Fruit fly (Drosophila melanogaster) whole organism, embryonic: ENCODE results near the gene CG31087.
A peak's percentile ranks its signal among the peaks of the same experiment; 100 is the strongest.

Source experiments
- Adf1 ChIP-seq: fragments of 200-800 bp; sonication (Bioruptor generic); IDR thresholded peaks from 2 replicates; pipeline ENCODE4 v1.3.6; 2022; ENCODE audit warnings: missing biosample characterization, missing genetic modification characterization
- Aef1 ChIP-seq: fragments of 200-800 bp; sonication (Bioruptor generic); IDR thresholded peaks from 3 replicates; pipeline ENCODE4 v1.3.6; 2022; ENCODE audit warnings: missing biosample characterization, missing genetic modification characterization
- Antp ChIP-seq: fragments of 200-800 bp; sonication (Bioruptor generic); optimal IDR thresholded peaks from 3 replicates; lab custom pipeline; 2016; ENCODE audit warnings: missing biosample characterization, missing genetic modification characterization
- CG10565 ChIP-seq: fragments of 200-800 bp; sonication (Bioruptor generic); optimal IDR thresholded peaks from 3 replicates; lab custom pipeline; 2016; ENCODE audit warnings: missing biosample characterization, mild to moderate bottlenecking, missing genetic modification characterization
- CG14014 ChIP-seq: fragments of 200-800 bp; sonication (Bioruptor generic); IDR thresholded peaks from 2 replicates; pipeline ENCODE4 v1.3.6; 2022; ENCODE audit warnings: missing biosample characterization, missing genetic modification characterization
- CG16779 ChIP-seq: fragments of 200-800 bp; sonication (Bioruptor generic); IDR thresholded peaks from 2 replicates; pipeline ENCODE4 v1.3.6; 2022; ENCODE audit warnings: missing biosample characterization, missing genetic modification characterization
- CG17912 ChIP-seq: fragments of 200-800 bp; sonication (Bioruptor generic); optimal IDR thresholded peaks from 2 replicates; lab custom pipeline; 2018; ENCODE audit warnings: missing biosample characterization, mild to moderate bottlenecking, missing genetic modification characterization
- CG18476 ChIP-seq: fragments of 200-800 bp; sonication (Bioruptor generic); optimal IDR thresholded peaks from 2 replicates; lab custom pipeline; 2016; ENCODE audit warnings: missing biosample characterization, mild to moderate bottlenecking, missing genetic modification characterization
- CG18619 ChIP-seq: fragments of 200-800 bp; sonication (Bioruptor generic); optimal IDR thresholded peaks from 3 replicates; lab custom pipeline; 2017; ENCODE audit warnings: missing biosample characterization, mild to moderate bottlenecking, missing genetic modification characterization
- CG2202 ChIP-seq: fragments of 200-800 bp; sonication (Bioruptor generic); optimal IDR thresholded peaks from 2 replicates; lab custom pipeline; 2018; ENCODE audit warnings: missing biosample characterization, mild to moderate bottlenecking, missing genetic modification characterization
- CG2712 ChIP-seq: fragments of 200-800 bp; optimal IDR thresholded peaks from 3 replicates; lab custom pipeline; 2019; ENCODE audit warnings: missing biosample characterization, mild to moderate bottlenecking, missing genetic modification characterization, moderate library complexity
- CG8281 ChIP-seq: fragments of 200-800 bp; sonication (Bioruptor generic); optimal IDR thresholded peaks from 2 replicates; lab custom pipeline; 2018; ENCODE audit warnings: missing biosample characterization, mild to moderate bottlenecking, missing genetic modification characterization, moderate library complexity
- CG8290 ChIP-seq, 3 experiments: fragments of 200-800 bp; sonication (Bioruptor generic); optimal IDR thresholded peaks; 2 replicates each; lab custom pipeline; 2016 to 2019; ENCODE audit warnings: missing biosample characterization in 3 of 3, missing genetic modification characterization in 3 of 3, mild to moderate bottlenecking in 2 of 3, moderate library complexity in 1 of 3
- D19B ChIP-seq: fragments of 200-800 bp; sonication (Bioruptor generic); optimal IDR thresholded peaks from 2 replicates; lab custom pipeline; 2017; ENCODE audit warnings: missing biosample characterization, mild to moderate bottlenecking, missing genetic modification characterization
- Dfd ChIP-seq, 2 experiments: fragments of >200 bp; optimal IDR thresholded peaks; 2 replicates each; lab custom pipeline; 2017; ENCODE audit warnings: missing biosample characterization in 2 of 2, missing genetic modification characterization in 2 of 2
- Dip3 ChIP-seq: fragments of 200-800 bp; sonication (Bioruptor generic); optimal IDR thresholded peaks from 3 replicates; lab custom pipeline; 2016; ENCODE audit warnings: missing biosample characterization, missing genetic modification characterization
- Dll ChIP-seq: fragments of 200-800 bp; sonication (Bioruptor generic); IDR thresholded peaks from 4 replicates; pipeline ENCODE4 v1.3.6; 2022; ENCODE audit warnings: missing biosample characterization, missing genetic modification characterization; ENCODE audit not compliant: partially characterized antibody
- Ets65A ChIP-seq: fragments of 200-800 bp; sonication (Bioruptor generic); peaks from one replicate; lab custom pipeline; 2016; ENCODE audit warnings: missing biosample characterization, missing genetic modification characterization
- GATAe ChIP-seq: fragments of 200-800 bp; sonication (Bioruptor generic); conservative IDR thresholded peaks from 2 replicates; pipeline ENCODE4 v1.3.6; 2022; ENCODE audit warnings: missing biosample characterization, missing genetic modification characterization
- Jarid2 ChIP-seq: fragments of 200-800 bp; sonication (Bioruptor generic); optimal IDR thresholded peaks from 3 replicates; lab custom pipeline; 2017; ENCODE audit warnings: mild to moderate bottlenecking, missing biosample characterization, missing genetic modification reagents, missing genetic modification characterization
- Mad ChIP-seq: fragments of 200-800 bp; sonication (Bioruptor generic); optimal IDR thresholded peaks from 2 replicates; lab custom pipeline; 2016; ENCODE audit warnings: missing biosample characterization, missing genetic modification characterization
- Med ChIP-seq: fragments of 200-800 bp; sonication (Bioruptor generic); peaks from one replicate; lab custom pipeline; 2016; ENCODE audit warnings: missing biosample characterization, missing genetic modification characterization, mild to moderate bottlenecking, inconsistent platforms, moderate library complexity
- NK7.1 ChIP-seq: fragments of 200-800 bp; sonication (Bioruptor generic); optimal IDR thresholded peaks from 3 replicates; lab custom pipeline; 2016; ENCODE audit warnings: missing biosample characterization, missing genetic modification characterization
- Trl ChIP-seq, 3 experiments: fragments of >200 bp in 2 of 3; fragments of 200-800 bp in 1 of 3; sonication (Bioruptor generic) in 1 of 3; optimal IDR thresholded peaks; 2 replicates in 1 of 3; 3 replicates in 2 of 3; lab custom pipeline; 2016 to 2017; ENCODE audit warnings: missing biosample characterization in 1 of 3, missing genetic modification characterization in 1 of 3
- ato ChIP-seq: fragments of 200-800 bp; sonication (Bioruptor generic); IDR thresholded peaks from 2 replicates; pipeline ENCODE4 v1.3.6; 2022; ENCODE audit warnings: missing biosample characterization, missing genetic modification characterization; ENCODE audit not compliant: partially characterized antibody
- bbx ChIP-seq: fragments of 200-800 bp; sonication (Bioruptor generic); IDR thresholded peaks from 2 replicates; pipeline ENCODE4 v1.3.6; 2022; ENCODE audit warnings: missing biosample characterization, missing genetic modification characterization; ENCODE audit not compliant: partially characterized antibody
- btn ChIP-seq: fragments of 200-800 bp; sonication (Bioruptor generic); optimal IDR thresholded peaks from 2 replicates; lab custom pipeline; 2016; ENCODE audit warnings: missing biosample characterization, missing genetic modification characterization
- cad ChIP-seq: fragments of >200 bp; optimal IDR thresholded peaks from 2 replicates; lab custom pipeline; 2017; ENCODE audit warnings: missing biosample characterization, missing genetic modification characterization
- croc ChIP-seq: fragments of 200-800 bp; sonication (Bioruptor generic); conservative IDR thresholded peaks from 3 replicates; pipeline ENCODE4 v1.3.6; 2022; ENCODE audit warnings: missing biosample characterization, missing genetic modification characterization
- ewg ChIP-seq: fragments of 200-800 bp; sonication (Bioruptor generic); optimal IDR thresholded peaks from 3 replicates; lab custom pipeline; 2017; ENCODE audit warnings: mild to moderate bottlenecking, missing biosample characterization, missing genetic modification reagents, missing genetic modification characterization
- exex ChIP-seq: fragments of 200-800 bp; sonication (Bioruptor generic); optimal IDR thresholded peaks from 4 replicates; lab custom pipeline; 2018; ENCODE audit warnings: missing biosample characterization, mild to moderate bottlenecking, missing genetic modification characterization, moderate library complexity
- grn ChIP-seq: fragments of 200-800 bp; sonication (Bioruptor generic); optimal IDR thresholded peaks from 3 replicates; lab custom pipeline; 2017; ENCODE audit warnings: missing biosample characterization, missing genetic modification characterization
- h ChIP-seq: fragments of >200 bp; optimal IDR thresholded peaks from 2 replicates; lab custom pipeline; 2017
- hth ChIP-seq: fragments of >200 bp; optimal IDR thresholded peaks from 2 replicates; lab custom pipeline; 2017; ENCODE audit warnings: inconsistent platforms
- kni ChIP-seq: fragments of 200-800 bp; sonication (Bioruptor generic); optimal IDR thresholded peaks from 3 replicates; lab custom pipeline; 2017; ENCODE audit warnings: mild to moderate bottlenecking, missing biosample characterization, missing genetic modification reagents, missing genetic modification characterization
- knrl ChIP-seq: fragments of 200-800 bp; sonication (Bioruptor generic); IDR thresholded peaks from 3 replicates; pipeline ENCODE4 v1.3.6; 2022; ENCODE audit warnings: missing biosample characterization, missing genetic modification characterization; ENCODE audit not compliant: partially characterized antibody
- lab ChIP-seq: fragments of 200-800 bp; sonication (Bioruptor generic); optimal IDR thresholded peaks from 3 replicates; lab custom pipeline; 2017; ENCODE audit warnings: missing biosample characterization, missing genetic modification characterization, mild to moderate bottlenecking, moderate library complexity, missing genetic modification reagents
- lilli ChIP-seq: fragments of 200-800 bp; sonication (Bioruptor generic); optimal IDR thresholded peaks from 3 replicates; lab custom pipeline; 2016; ENCODE audit warnings: missing biosample characterization, missing genetic modification characterization
- mirr ChIP-seq: fragments of 200-800 bp; sonication (Bioruptor generic); optimal IDR thresholded peaks from 3 replicates; lab custom pipeline; 2018; ENCODE audit warnings: missing biosample characterization, mild to moderate bottlenecking, missing genetic modification characterization
- mld ChIP-seq: fragments of 200-800 bp; sonication (Bioruptor generic); IDR thresholded peaks from 3 replicates; pipeline ENCODE4 v1.3.6; 2022; ENCODE audit warnings: missing biosample characterization, missing genetic modification characterization; ENCODE audit not compliant: partially characterized antibody
- odd ChIP-seq: fragments of 200-800 bp; sonication (Bioruptor generic); optimal IDR thresholded peaks from 2 replicates; lab custom pipeline; 2017; ENCODE audit warnings: missing biosample characterization, mild to moderate bottlenecking, missing genetic modification characterization
- onecut ChIP-seq: fragments of 200-800 bp; sonication (Bioruptor generic); IDR thresholded peaks from 2 replicates; pipeline ENCODE4 v1.3.6; 2022; ENCODE audit warnings: missing biosample characterization, missing genetic modification characterization
- pum ChIP-seq: fragments of 200-800 bp; sonication (Bioruptor generic); optimal IDR thresholded peaks from 2 replicates; lab custom pipeline; 2016; ENCODE audit warnings: missing biosample characterization, missing genetic modification characterization
- scrt ChIP-seq: fragments of 200-800 bp; sonication (Bioruptor generic); optimal IDR thresholded peaks from 2 replicates; lab custom pipeline; 2018; ENCODE audit warnings: missing biosample characterization, mild to moderate bottlenecking, missing genetic modification characterization, moderate library complexity
- sd ChIP-seq: fragments of 200-800 bp; sonication (Bioruptor generic); optimal IDR thresholded peaks from 3 replicates; lab custom pipeline; 2018; ENCODE audit warnings: missing biosample characterization, mild to moderate bottlenecking, missing genetic modification characterization, moderate library complexity
- sim ChIP-seq: fragments of 200-800 bp; sonication (Bioruptor generic); IDR thresholded peaks from 2 replicates; pipeline ENCODE4 v1.3.6; 2022; ENCODE audit warnings: missing biosample characterization, missing genetic modification characterization
- slbo ChIP-seq: fragments of 200-800 bp; sonication (Bioruptor generic); IDR thresholded peaks from 2 replicates; pipeline ENCODE4 v1.3.6; 2022; ENCODE audit warnings: missing biosample characterization, missing genetic modification characterization

CG31087 gene

dm6 chr3R:25320898-25321297 lies 7.3 kb upstream of the CG31087 start (continued):
- TF ChIP-seq bbx (GFP tag; lab: Robert Waterston, UW), result no peak
- TF ChIP-seq CG2712 (tag; lab: Kevin White, UChicago), result no peak
- TF ChIP-seq Med (GFP tag; lab: Kevin White, UChicago), result peak; percentile 33
- TF ChIP-seq mld (GFP tag; lab: Robert Waterston, UW), result no peak
- no peak for TF ChIP-seq onecut (GFP tag; lab: Robert Waterston, UW)
- no peak for TF ChIP-seq CG10565 (GFP tag; lab: Kevin White, UChicago)
- TF ChIP-seq sim (GFP tag; lab: Robert Waterston, UW), result no peak
- no peak for TF ChIP-seq Mad
- no peak for TF ChIP-seq CG8290 (GFP tag; optimal IDR thresholded peaks at IDR 0.05; lab: Kevin White, UChicago)
- no peak for TF ChIP-seq CG8290 (tag; optimal IDR thresholded peaks at IDR 0.05; lab: Kevin White, UChicago)
- TF ChIP-seq ewg, result no peak
- 0 out of 2 replicates have a peak, but pooled peaks have one; percentile 40 for TF ChIP-seq GATAe (GFP tag; lab: Robert Waterston, UW)
- no peak for TF ChIP-seq CG16779 (GFP tag; lab: Robert Waterston, UW)
- no peak for TF ChIP-seq pum (GFP tag; lab: Kevin White, UChicago)
- no peak for TF ChIP-seq CG8281 (tag; lab: Kevin White, UChicago)
- TF ChIP-seq cad (GFP tag; lab: Kevin White, UChicago), result no peak
- TF ChIP-seq kni (GFP tag; lab: Kevin White, UChicago), result no peak
- no peak for TF ChIP-seq NK7.1 (GFP tag; lab: Kevin White, UChicago)
- no peak for TF ChIP-seq lilli
- no peak for TF ChIP-seq CG18476 (GFP tag; lab: Kevin White, UChicago)
- no peak for TF ChIP-seq scrt
- TF ChIP-seq sd (tag; lab: Kevin White, UChicago), result peak; percentile 91
- peak in 1 of 2 experiments; percentile 1 for TF ChIP-seq Trl (optimal IDR thresholded peaks at IDR 0.05; lab: Kevin White, UChicago)
- no peak for TF ChIP-seq Trl (GFP tag; optimal IDR thresholded peaks at IDR 0.05; lab: Kevin White, UChicago)
- TF ChIP-seq Jarid2 (GFP tag; lab: Kevin White, UChicago), result no peak
- no peak for TF ChIP-seq Dll (GFP tag; lab: Robert Waterston, UW)
- TF ChIP-seq btn (GFP tag; lab: Kevin White, UChicago), result no peak
- TF ChIP-seq croc (GFP tag; lab: Robert Waterston, UW), result no peak
- no peak for TF ChIP-seq Antp (GFP tag; lab: Kevin White, UChicago)
- no peak for TF ChIP-seq CG18619 (GFP tag; lab: Kevin White, UChicago)
- TF ChIP-seq knrl (GFP tag; lab: Robert Waterston, UW), result no peak
- TF ChIP-seq lab (GFP tag; lab: Kevin White, UChicago), result peak; percentile 14
- TF ChIP-seq h, result no peak
- TF ChIP-seq exex (tag; lab: Kevin White, UChicago), result peak; percentile 84
- TF ChIP-seq CG2202, result no peak
- no peak for TF ChIP-seq odd (GFP tag; lab: Kevin White, UChicago)
- no peak for TF ChIP-seq CG14014
- peak; percentile 69 for TF ChIP-seq grn (GFP tag; lab: Kevin White, UChicago)
- TF ChIP-seq Adf1 (GFP tag; lab: Robert Waterston, UW), result no peak
- peak; percentile 36 for TF ChIP-seq mirr (GFP tag; lab: Kevin White, UChicago)
- TF ChIP-seq Dfd (GFP tag; optimal IDR thresholded peaks at IDR 0.05; lab: Kevin White, UChicago), result no peak
- no peak for TF ChIP-seq slbo
- TF ChIP-seq CG17912 (GFP tag; lab: Kevin White, UChicago), result no peak
- TF ChIP-seq D19B (GFP tag; lab: Kevin White, UChicago), result no peak
- no peak for TF ChIP-seq Dip3 (GFP tag; lab: Kevin White, UChicago)
- no peak for TF ChIP-seq ato (GFP tag; lab: Robert Waterston, UW)
- TF ChIP-seq Aef1 (GFP tag; lab: Robert Waterston, UW), result no peak
- no peak for TF ChIP-seq Ets65A (GFP tag; lab: Kevin White, UChicago)
- no peak for TF ChIP-seq hth (lab: Kevin White, UChicago)
